Worm (Caenorhabditis elegans): ENCODE results near the gene F57B9.8.

DNA sequence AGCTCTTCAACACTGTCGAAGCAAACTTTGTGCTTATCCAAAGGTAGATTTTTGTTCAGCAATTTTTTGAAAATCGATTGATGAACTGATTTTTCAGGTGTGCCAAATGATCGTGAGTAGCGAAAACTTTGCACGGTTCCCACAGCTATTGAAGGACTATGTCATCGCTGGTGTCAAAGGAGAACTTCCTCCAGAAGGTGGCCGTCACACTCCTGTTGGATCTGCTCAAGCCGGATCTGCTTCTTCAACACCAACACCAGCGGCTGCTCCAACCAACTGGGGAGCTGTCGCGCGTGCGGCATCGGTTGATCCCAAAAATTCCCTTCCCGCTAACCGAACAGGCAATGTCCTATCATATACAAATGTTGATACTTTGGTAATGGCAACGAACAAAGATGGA, 18.3 kb upstream of the F57B9.8 start:
- TF ChIP-seq tab-1 (GFP tag; IDR thresholded peaks at IDR 0.05) (no peak), T22C8.4 (GFP tag; IDR thresholded peaks at IDR 0.05) (no peak), klf-2 (GFP tag; conservative IDR thresholded peaks at IDR 0.05) (no peak), ref-1 (GFP tag; conservative IDR thresholded peaks at IDR 0.05) (no peak), ztf-29 (GFP tag; IDR thresholded peaks at IDR 0.05) (no peak), cog-1 (tag; optimal IDR thresholded peaks at IDR 0.05) (no peak), flt-1 (GFP tag; IDR thresholded peaks at IDR 0.05) (no peak)
